Fruit fly (Drosophila melanogaster): ENCODE data around the gene CG3823.
A peak's percentile ranks its signal among the peaks of the same experiment; 100 is the strongest.

Gene CG3823

DNA sequence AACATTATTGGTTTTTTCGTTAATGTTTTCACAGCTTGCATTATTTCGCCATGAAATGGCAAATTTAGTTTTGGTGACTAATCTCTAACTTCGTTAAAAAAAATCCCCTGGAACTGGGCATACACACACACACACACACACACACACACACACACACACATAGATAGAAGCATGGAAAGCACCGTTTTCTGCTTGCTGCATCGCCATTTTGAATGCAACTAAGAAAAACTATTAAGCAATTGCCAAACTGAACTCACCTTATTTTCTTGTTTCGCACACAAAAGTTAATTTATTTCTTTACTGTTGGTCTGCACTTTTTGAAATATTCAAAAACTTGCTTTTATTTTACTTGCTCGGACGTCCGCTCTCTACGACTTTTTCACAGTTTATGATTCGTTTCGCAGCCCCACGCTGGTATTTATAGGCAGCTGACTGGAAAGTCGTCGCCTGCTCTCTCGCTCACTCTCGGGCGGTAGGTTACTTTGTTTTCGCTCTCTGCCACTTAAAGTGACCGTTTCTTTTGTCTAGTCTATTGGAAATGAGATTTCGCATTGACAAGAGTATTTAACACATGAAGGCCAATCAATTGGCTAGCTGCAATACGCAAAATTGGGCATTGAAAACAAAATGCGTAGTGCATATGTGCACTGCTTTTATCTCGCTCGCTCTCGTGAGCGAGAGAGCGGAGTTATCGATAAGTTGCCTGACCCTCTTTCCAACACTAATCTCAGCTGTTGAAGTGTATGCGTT is 24.7 kb upstream of the CG3823 start (continued):
- TF ChIP-seq abd-A (tag; optimal IDR thresholded peaks at IDR 0.05), result peak; percentile 43
- TF ChIP-seq pan (optimal IDR thresholded peaks at IDR 0.05), result no peak
- TF ChIP-seq pan (GFP tag; optimal IDR thresholded peaks at IDR 0.05 in 1 of 2, IDR thresholded peaks at IDR 0.05 in 1 of 2), result no peak
- TF ChIP-seq oc (tag; optimal IDR thresholded peaks at IDR 0.05), result no peak
- TF ChIP-seq Fer2 (tag; optimal IDR thresholded peaks at IDR 0.05), result no peak
- TF ChIP-seq CG9727 (GFP tag; optimal IDR thresholded peaks at IDR 0.05), result peak; percentile 46
- TF ChIP-seq bcd (GFP tag; optimal IDR thresholded peaks at IDR 0.05), result peak; percentile 12
- TF ChIP-seq CG11456 (GFP tag; IDR thresholded peaks at IDR 0.05), result peak; percentile 45; the same call in 1 of the 3 replicates
- no peak for TF ChIP-seq CG7963 (GFP tag; IDR thresholded peaks at IDR 0.05; ENCODE audit: partially characterized antibody)
- TF ChIP-seq HLHmδ (GFP tag; optimal IDR thresholded peaks at IDR 0.05), result no peak
- no peak for TF ChIP-seq Drgx (GFP tag; IDR thresholded peaks at IDR 0.05)
- no peak for TF ChIP-seq klu (GFP tag; IDR thresholded peaks at IDR 0.05)
- no peak for TF ChIP-seq D (optimal IDR thresholded peaks at IDR 0.05)
- no peak for TF ChIP-seq D (GFP tag; optimal IDR thresholded peaks at IDR 0.05)
- no peak for TF ChIP-seq CG31365 (tag; optimal IDR thresholded peaks at IDR 0.05)
- TF ChIP-seq rib (GFP tag; IDR thresholded peaks at IDR 0.05), result no peak
- no peak for TF ChIP-seq z (GFP tag; IDR thresholded peaks at IDR 0.05)
- peak; percentile 38 for TF ChIP-seq gro (GFP tag; optimal IDR thresholded peaks at IDR 0.05)
- TF ChIP-seq CG31224 (GFP tag; IDR thresholded peaks at IDR 0.05), result no peak
- no peak for TF ChIP-seq CG10565 (GFP tag; optimal IDR thresholded peaks at IDR 0.05)
- no peak for TF ChIP-seq Hsf (GFP tag; optimal IDR thresholded peaks at IDR 0.05)
- TF ChIP-seq CG1602 (GFP tag; optimal IDR thresholded peaks at IDR 0.05), result no peak
- TF ChIP-seq cad (GFP tag; optimal IDR thresholded peaks at IDR 0.05), result peak; percentile 27
- no peak for TF ChIP-seq CG3065 (GFP tag; optimal IDR thresholded peaks at IDR 0.05)
- peak; percentile 10 for TF ChIP-seq CG3281 (GFP tag; optimal IDR thresholded peaks at IDR 0.05)
- no peak for TF ChIP-seq CG5180 (GFP tag; optimal IDR thresholded peaks at IDR 0.05)
- no peak for TF ChIP-seq CG9817 (tag; optimal IDR thresholded peaks at IDR 0.05)
- no peak for TF ChIP-seq fd102C (GFP tag; optimal IDR thresholded peaks at IDR 0.05)
- TF ChIP-seq fd96Cb (tag; optimal IDR thresholded peaks at IDR 0.05), result no peak
- TF ChIP-seq CG12236 (GFP tag; optimal IDR thresholded peaks at IDR 0.05), result no peak
- TF ChIP-seq tx (GFP tag; optimal IDR thresholded peaks at IDR 0.05), result no peak
- peak; percentile 58 for TF ChIP-seq CG10543 (GFP tag; optimal IDR thresholded peaks at IDR 0.05)
- peak; percentile 53 for TF ChIP-seq Ets65A (GFP tag)
- TF ChIP-seq CG14441 (GFP tag; IDR thresholded peaks at IDR 0.05), result no peak
- no peak for TF ChIP-seq CG13287 (GFP tag; IDR thresholded peaks at IDR 0.05; ENCODE audit: partially characterized antibody)
- TF ChIP-seq Bgb (GFP tag; IDR thresholded peaks at IDR 0.05; ENCODE audit: partially characterized antibody), result peak; percentile 35; the same call in 1 of the 2 replicates
- no peak for TF ChIP-seq GATAe (GFP tag; conservative IDR thresholded peaks at IDR 0.05)
- no peak for TF ChIP-seq Ssrp (tag; optimal IDR thresholded peaks at IDR 0.05)
- TF ChIP-seq danr (GFP tag; IDR thresholded peaks at IDR 0.05), result no peak
- peak; percentile 36 for TF ChIP-seq CG14710 (tag; optimal IDR thresholded peaks at IDR 0.05)
- no peak for TF ChIP-seq CG12744 (GFP tag; optimal IDR thresholded peaks at IDR 0.05)
- no peak for TF ChIP-seq tup (GFP tag; optimal IDR thresholded peaks at IDR 0.05)
- TF ChIP-seq Tbp (GFP tag; optimal IDR thresholded peaks at IDR 0.05), result peak; percentile 94
- peak; percentile 36 for TF ChIP-seq kay (GFP tag; optimal IDR thresholded peaks at IDR 0.05)
- no peak for TF ChIP-seq CG10979 (tag; optimal IDR thresholded peaks at IDR 0.05)
- no peak for TF ChIP-seq prd (optimal IDR thresholded peaks at IDR 0.05)
- TF ChIP-seq prd (GFP tag; IDR thresholded peaks at IDR 0.05), result no peak
- peak; percentile 25 for TF ChIP-seq nerfin-1 (tag; optimal IDR thresholded peaks at IDR 0.05)
- TF ChIP-seq pb (GFP tag; optimal IDR thresholded peaks at IDR 0.05), result peak; percentile 19
- no peak for TF ChIP-seq pita (GFP tag; optimal IDR thresholded peaks at IDR 0.05)

Data from whole organism, embryonic.